Worm (Caenorhabditis elegans): ENCODE results near the gene C45H4.13.

- TF ChIP-seq ZK546.5 (tag; optimal IDR thresholded peaks at IDR 0.05) (no peak), unc-39 (tag; optimal IDR thresholded peaks at IDR 0.05) (no peak), nhr-28 (tag; optimal IDR thresholded peaks at IDR 0.05) (no peak), nhr-11 (tag; optimal IDR thresholded peaks at IDR 0.05) (no peak), mml-1 (tag; optimal IDR thresholded peaks at IDR 0.05) (no peak), lin-39 (tag; optimal IDR thresholded peaks at IDR 0.05) (no peak), ceh-16 (tag; optimal IDR thresholded peaks at IDR 0.05) (no peak), snpc-4 (tag; optimal IDR thresholded peaks at IDR 0.05) (no peak), nhr-25 (tag; optimal IDR thresholded peaks at IDR 0.05) (no peak), jun-1 (tag; optimal IDR thresholded peaks at IDR 0.05) (no peak), nhr-76 (tag; optimal IDR thresholded peaks at IDR 0.05) (no peak), aly-2 (tag; optimal IDR thresholded peaks at IDR 0.05) (no peak), elt-3 (tag; optimal IDR thresholded peaks at IDR 0.05) (no peak), ztf-11 (tag; optimal IDR thresholded peaks at IDR 0.05) (no peak)
Observed at ce11 chrV:2191122-2191521, 40.3 kb upstream of the C45H4.13 start, which contains the start of gene srbc-42.
